Worm (Caenorhabditis elegans) whole organism, mixed stage, embryonic: ENCODE data around the gene chil-10.

Source experiments
- M03D4.4 ChIP-seq: sonication (generic microtip); optimal IDR thresholded peaks from 2 replicates; lab custom pipeline; 2017; ENCODE audit warnings: mild to moderate bottlenecking, missing genetic modification characterization, missing compliant biosample characterization
- bed-3 ChIP-seq: fragments of 200-800 bp; sonication (Bioruptor generic); optimal IDR thresholded peaks from 3 replicates; lab custom pipeline; 2018; ENCODE audit warnings: mild to moderate bottlenecking, missing genetic modification characterization, moderate library complexity, missing compliant biosample characterization
- blmp-1 ChIP-seq: fragments of 150-350 bp; optimal IDR thresholded peaks from 2 replicates; lab custom pipeline; 2014; ENCODE audit warnings: missing biosample characterization, missing genetic modification characterization
- ceh-39 ChIP-seq: fragments of 150-350 bp; optimal IDR thresholded peaks from 2 replicates; lab custom pipeline; 2014; ENCODE audit warnings: missing biosample characterization, missing genetic modification characterization
- ceh-43 ChIP-seq: fragments of 200-800 bp; sonication (Bioruptor generic); optimal IDR thresholded peaks from 2 replicates; lab custom pipeline; 2018; ENCODE audit warnings: mild to moderate bottlenecking, missing genetic modification characterization, moderate library complexity, missing compliant biosample characterization
- ceh-83 ChIP-seq: fragments of 200-800 bp; sonication (Bioruptor generic); optimal IDR thresholded peaks from 2 replicates; lab custom pipeline; 2018; ENCODE audit warnings: mild to moderate bottlenecking, missing genetic modification characterization, missing compliant biosample characterization
- cnd-1 ChIP-seq: fragments of 200-800 bp; sonication (Bioruptor generic); optimal IDR thresholded peaks from 2 replicates; lab custom pipeline; 2018; ENCODE audit warnings: mild to moderate bottlenecking, missing genetic modification characterization, missing compliant biosample characterization
- drap-1 ChIP-seq: fragments of 200-800 bp; sonication (Bioruptor generic); optimal IDR thresholded peaks from 3 replicates; lab custom pipeline; 2018; ENCODE audit warnings: mild to moderate bottlenecking, missing genetic modification characterization, missing compliant biosample characterization
- elt-1 ChIP-seq: sonication (generic microtip); optimal IDR thresholded peaks from 2 replicates; lab custom pipeline; 2017; ENCODE audit warnings: missing genetic modification characterization, mild to moderate bottlenecking, missing compliant biosample characterization, antibody characterized with exemption, moderate library complexity, borderline replicate concordance; ENCODE audit not compliant: insufficient read depth
- elt-3 ChIP-seq: fragments of 150-350 bp; optimal IDR thresholded peaks from 2 replicates; lab custom pipeline; 2014; ENCODE audit warnings: missing biosample characterization, missing genetic modification characterization
- flh-1 ChIP-seq: fragments of 200-800 bp; sonication (Bioruptor generic); optimal IDR thresholded peaks from 2 replicates; lab custom pipeline; 2018; ENCODE audit warnings: mild to moderate bottlenecking, missing genetic modification characterization, moderate library complexity, missing compliant biosample characterization
- hlh-1 ChIP-seq: fragments of 150-350 bp; optimal IDR thresholded peaks from 2 replicates; lab custom pipeline; 2014; ENCODE audit warnings: missing biosample characterization, missing genetic modification reagents, missing genetic modification characterization
- lin-13 ChIP-seq: fragments of 150-350 bp; optimal IDR thresholded peaks from 2 replicates; lab custom pipeline; 2014; ENCODE audit warnings: missing biosample characterization, missing genetic modification characterization
- lin-32 ChIP-seq: fragments of 200-800 bp; sonication (Bioruptor generic); optimal IDR thresholded peaks from 2 replicates; lab custom pipeline; 2018; ENCODE audit warnings: mild to moderate bottlenecking, missing genetic modification characterization, missing compliant biosample characterization
- lsy-2 ChIP-seq: fragments of 150-350 bp; optimal IDR thresholded peaks from 2 replicates; lab custom pipeline; 2014; ENCODE audit warnings: missing biosample characterization, missing genetic modification characterization
- mep-1 ChIP-seq: fragments of 150-350 bp; optimal IDR thresholded peaks from 2 replicates; lab custom pipeline; 2017; ENCODE audit warnings: missing biosample characterization, missing genetic modification reagents, missing genetic modification characterization, inconsistent platforms
- mls-2 ChIP-seq: sonication (generic microtip); optimal IDR thresholded peaks from 2 replicates; lab custom pipeline; 2016; ENCODE audit warnings: mild to moderate bottlenecking, missing genetic modification characterization, moderate library complexity, missing compliant biosample characterization
- nhr-12 ChIP-seq: fragments of 150-350 bp; optimal IDR thresholded peaks from 2 replicates; lab custom pipeline; 2014; ENCODE audit warnings: missing biosample characterization, missing genetic modification characterization
- nhr-2 ChIP-seq: fragments of 150-350 bp; optimal IDR thresholded peaks from 2 replicates; lab custom pipeline; 2014; ENCODE audit warnings: missing biosample characterization, missing genetic modification characterization
- nhr-237 ChIP-seq: fragments of 150-350 bp; optimal IDR thresholded peaks from 2 replicates; lab custom pipeline; 2014; ENCODE audit warnings: missing biosample characterization, missing genetic modification characterization
- nhr-28 ChIP-seq: fragments of 150-350 bp; optimal IDR thresholded peaks from 2 replicates; lab custom pipeline; 2014; ENCODE audit warnings: missing biosample characterization, missing genetic modification characterization
- nhr-76 ChIP-seq: sonication (generic microtip); optimal IDR thresholded peaks from 2 replicates; lab custom pipeline; 2017; ENCODE audit warnings: missing biosample characterization, missing genetic modification characterization
- pha-4 ChIP-seq: fragments of 150-350 bp; optimal IDR thresholded peaks from 2 replicates; lab custom pipeline; 2018; ENCODE audit warnings: missing biosample characterization, missing genetic modification reagents, missing genetic modification characterization
- sem-2 ChIP-seq: fragments of 200-800 bp; sonication (Bioruptor generic); optimal IDR thresholded peaks from 2 replicates; lab custom pipeline; 2018; ENCODE audit warnings: mild to moderate bottlenecking, missing genetic modification characterization, missing compliant biosample characterization
- snpc-4 ChIP-seq: fragments of 150-350 bp; optimal IDR thresholded peaks from 2 replicates; lab custom pipeline; 2014; ENCODE audit warnings: missing biosample characterization, missing genetic modification characterization
- tbx-8 ChIP-seq: fragments of 200-800 bp; sonication (Bioruptor generic); optimal IDR thresholded peaks from 2 replicates; lab custom pipeline; 2018; ENCODE audit warnings: mild to moderate bottlenecking, missing genetic modification characterization, moderate library complexity, missing compliant biosample characterization
- unc-120 ChIP-seq: sonication (generic microtip); optimal IDR thresholded peaks from 2 replicates; lab custom pipeline; 2017; ENCODE audit warnings: missing genetic modification characterization, missing compliant biosample characterization; ENCODE audit not compliant: poor library complexity, severe bottlenecking
- unc-39 ChIP-seq: fragments of 150-350 bp; optimal IDR thresholded peaks from 2 replicates; lab custom pipeline; 2014; ENCODE audit warnings: missing biosample characterization, missing genetic modification characterization
- zip-8 ChIP-seq: fragments of 150-350 bp; optimal IDR thresholded peaks from 2 replicates; lab custom pipeline; 2014; ENCODE audit warnings: missing biosample characterization, missing genetic modification characterization

Gene chil-10

ce11 chrX:933504-933903, 24.2 kb upstream of the chil-10 start, which contains the start of gene F35H12.1:
Gene F35H12.1, plus strand, starts transcription at chrX:933804.
- TF ChIP-seq lin-13 (tag; lab: Kevin White, UChicago) (no peak), ceh-39 (no peak), drap-1 (GFP tag; lab: Kevin White, UChicago) (no peak), lsy-2 (tag; lab: Kevin White, UChicago) (no peak), nhr-12 (tag; lab: Kevin White, UChicago) (no peak), nhr-76 (no peak)
- TF ChIP-seq, all 35 proteins: peak for 0

- TF ChIP-seq blmp-1 (no peak), mep-1 (tag; lab: Kevin White, UChicago) (no peak), pha-4 (tag; lab: Kevin White, UChicago) (no peak), M03D4.4 (tag; lab: Kevin White, UChicago) (no peak), bed-3 (GFP tag; lab: Kevin White, UChicago) (no peak), nhr-237 (tag; lab: Kevin White, UChicago) (no peak), ceh-39 (no peak), flh-1 (GFP tag; lab: Kevin White, UChicago) (no peak), ceh-43 (GFP tag; lab: Kevin White, UChicago) (no peak), tbx-8 (GFP tag; lab: Kevin White, UChicago) (no peak), cnd-1 (tag; lab: Kevin White, UChicago) (no peak), nhr-28 (tag; lab: Kevin White, UChicago) (no peak), lin-32 (GFP tag; lab: Kevin White, UChicago) (no peak), nhr-76 (no peak), unc-39 (tag; lab: Kevin White, UChicago) (no peak)
Measured at ce11 chrX:936013-936412, 21.7 kb upstream of the chil-10 start.

ce11 chrX:938269-938883, 19.3 kb upstream of the chil-10 start, which contains the start of gene F53H8.3:
Gene F53H8.3, plus strand, starts transcription at chrX:938543.
- TF ChIP-seq hlh-1 (no peak), ceh-39 (no peak), nhr-12 (tag; lab: Kevin White, UChicago) (no peak), lin-13 (tag; lab: Kevin White, UChicago) (no peak), lsy-2 (tag; lab: Kevin White, UChicago) (no peak), unc-120 (tag; lab: Kevin White, UChicago) (no peak), ceh-83 (GFP tag; lab: Kevin White, UChicago) (no peak), M03D4.4 (tag; lab: Kevin White, UChicago) (no peak), bed-3 (GFP tag; lab: Kevin White, UChicago) (no peak), zip-8 (no peak), unc-39 (tag; lab: Kevin White, UChicago) (no peak)
- TF ChIP-seq, all 35 proteins: peak for 0

ce11 chrX:945669-946068, 12.0 kb upstream of the chil-10 start:
- TF ChIP-seq drap-1 (GFP tag; lab: Kevin White, UChicago) (no peak), nhr-28 (tag; lab: Kevin White, UChicago) (no peak), snpc-4 (tag; lab: Kevin White, UChicago) (no peak), elt-1 (tag; lab: Kevin White, UChicago) (no peak), nhr-2 (tag; lab: Kevin White, UChicago) (no peak), ceh-83 (GFP tag; lab: Kevin White, UChicago) (no peak), sem-2 (GFP tag; lab: Kevin White, UChicago) (no peak), nhr-76 (no peak), mep-1 (tag; lab: Kevin White, UChicago) (no peak), hlh-1 (no peak)

- no peak for TF ChIP-seq nhr-2 (tag; lab: Kevin White, UChicago)
- no peak for TF ChIP-seq ceh-43 (GFP tag; lab: Kevin White, UChicago)
- TF ChIP-seq snpc-4 (tag; lab: Kevin White, UChicago) = no peak
- TF ChIP-seq ceh-39 = no peak
- no peak for TF ChIP-seq elt-3 (tag; lab: Kevin White, UChicago)
- no peak for TF ChIP-seq mls-2 (tag; lab: Kevin White, UChicago)
- TF ChIP-seq zip-8 = no peak
- TF ChIP-seq lsy-2 (tag; lab: Kevin White, UChicago) = no peak
- no peak for TF ChIP-seq M03D4.4 (tag; lab: Kevin White, UChicago)
- TF ChIP-seq blmp-1 = no peak
- TF ChIP-seq unc-120 (tag; lab: Kevin White, UChicago) = no peak
- TF ChIP-seq nhr-237 (tag; lab: Kevin White, UChicago) = no peak
- TF ChIP-seq unc-39 (tag; lab: Kevin White, UChicago) = no peak
Measured at ce11 chrX:947885-948284, 9.8 kb upstream of the chil-10 start.
